Fruit fly (Drosophila melanogaster) whole organism, embryonic: Measurements from ENCODE around the gene CG33331.

Experiments used
- CG10267 ChIP-seq: fragments of 200-800 bp; sonication (Bioruptor generic); optimal IDR thresholded peaks from 2 replicates; lab custom pipeline; 2018; ENCODE audit warnings: missing biosample characterization, mild to moderate bottlenecking, missing genetic modification characterization, moderate library complexity
- CG12155 ChIP-seq: fragments of 200-800 bp; sonication (Bioruptor generic); optimal IDR thresholded peaks from 3 replicates; lab custom pipeline; 2016; ENCODE audit warnings: missing biosample characterization, missing genetic modification characterization
- CG12744 ChIP-seq: fragments of 200-800 bp; sonication (Bioruptor generic); optimal IDR thresholded peaks from 2 replicates; lab custom pipeline; 2016; ENCODE audit warnings: missing biosample characterization, missing genetic modification characterization
- CG12769 ChIP-seq: fragments of 200-800 bp; sonication (Bioruptor generic); optimal IDR thresholded peaks from 2 replicates; lab custom pipeline; 2019; ENCODE audit warnings: missing biosample characterization, mild to moderate bottlenecking, missing genetic modification characterization, moderate library complexity
- CG14050 ChIP-seq: fragments of 200-800 bp; sonication (Bioruptor generic); IDR thresholded peaks from 3 replicates; pipeline ENCODE4 v1.3.6; 2022; ENCODE audit warnings: missing biosample characterization, missing genetic modification characterization
- CG15514 ChIP-seq: fragments of 200-800 bp; sonication (Bioruptor generic); optimal IDR thresholded peaks from 3 replicates; lab custom pipeline; 2017; ENCODE audit warnings: missing biosample characterization, missing genetic modification characterization, mild to moderate bottlenecking, moderate library complexity, missing genetic modification reagents
- CG15601 ChIP-seq: fragments of 200-800 bp; sonication (Bioruptor generic); optimal IDR thresholded peaks from 3 replicates; lab custom pipeline; 2019; ENCODE audit warnings: missing biosample characterization, mild to moderate bottlenecking, missing genetic modification characterization, moderate library complexity
- CG17802 ChIP-seq: fragments of 200-800 bp; sonication (Bioruptor generic); optimal IDR thresholded peaks from 2 replicates; lab custom pipeline; 2018; ENCODE audit warnings: missing biosample characterization, mild to moderate bottlenecking, missing genetic modification characterization, moderate library complexity
- CG1792 ChIP-seq: fragments of 200-800 bp; sonication (Bioruptor generic); optimal IDR thresholded peaks from 2 replicates; lab custom pipeline; 2016; ENCODE audit warnings: missing biosample characterization, missing genetic modification characterization
- CG18011 ChIP-seq: fragments of 200-800 bp; sonication (Bioruptor generic); optimal IDR thresholded peaks from 2 replicates; lab custom pipeline; 2017; ENCODE audit warnings: missing biosample characterization, missing genetic modification characterization, mild to moderate bottlenecking, moderate library complexity, missing genotype
- CG3281 ChIP-seq: fragments of 200-800 bp; sonication (Bioruptor generic); optimal IDR thresholded peaks from 3 replicates; lab custom pipeline; 2017; ENCODE audit warnings: missing biosample characterization, mild to moderate bottlenecking, missing genetic modification characterization
- CG3847 ChIP-seq: fragments of 200-800 bp; sonication (Bioruptor generic); IDR thresholded peaks from 2 replicates; pipeline ENCODE4 v1.3.6; 2022; ENCODE audit warnings: missing biosample characterization, missing genetic modification characterization
- CG42726 ChIP-seq: fragments of 200-800 bp; sonication (Bioruptor generic); IDR thresholded peaks from 2 replicates; pipeline ENCODE4 v1.3.6; 2022; ENCODE audit warnings: missing biosample characterization, missing genetic modification characterization; ENCODE audit not compliant: partially characterized antibody
- CG4360 ChIP-seq: fragments of 200-800 bp; sonication (Bioruptor generic); IDR thresholded peaks from 2 replicates; pipeline ENCODE4 v1.3.6; 2022; ENCODE audit warnings: missing biosample characterization, missing genetic modification characterization
- CG4424 ChIP-seq: fragments of 200-800 bp; sonication (Bioruptor generic); optimal IDR thresholded peaks from 3 replicates; lab custom pipeline; 2016; ENCODE audit warnings: missing biosample characterization, missing genetic modification characterization
- CG4820 ChIP-seq: fragments of 200-800 bp; sonication (Bioruptor generic); optimal IDR thresholded peaks from 3 replicates; lab custom pipeline; 2016; ENCODE audit warnings: missing biosample characterization, missing genetic modification characterization
- CG6765 ChIP-seq: fragments of 200-800 bp; sonication (Bioruptor generic); optimal IDR thresholded peaks from 3 replicates; lab custom pipeline; 2017; ENCODE audit warnings: missing biosample characterization, mild to moderate bottlenecking, missing genetic modification characterization
- CG7839 ChIP-seq: fragments of 200-800 bp; sonication (Bioruptor generic); optimal IDR thresholded peaks from 3 replicates; lab custom pipeline; 2018; ENCODE audit warnings: missing biosample characterization, mild to moderate bottlenecking, missing genetic modification characterization, moderate library complexity
- CG7928 ChIP-seq: fragments of 200-800 bp; sonication (Bioruptor generic); optimal IDR thresholded peaks from 2 replicates; lab custom pipeline; 2017; ENCODE audit warnings: missing biosample characterization, mild to moderate bottlenecking, missing genetic modification characterization
- CG8281 ChIP-seq: fragments of 200-800 bp; sonication (Bioruptor generic); optimal IDR thresholded peaks from 2 replicates; lab custom pipeline; 2018; ENCODE audit warnings: missing biosample characterization, mild to moderate bottlenecking, missing genetic modification characterization, moderate library complexity
- CG8359 ChIP-seq: fragments of 200-800 bp; sonication (Bioruptor generic); optimal IDR thresholded peaks from 2 replicates; lab custom pipeline; 2017; ENCODE audit warnings: missing biosample characterization, mild to moderate bottlenecking, missing genetic modification characterization, borderline replicate concordance
- CkIIα-i1 ChIP-seq: fragments of 200-800 bp; sonication (Bioruptor generic); IDR thresholded peaks from 2 replicates; pipeline ENCODE4 v1.3.6; 2022; ENCODE audit warnings: missing biosample characterization, missing genetic modification characterization
- D ChIP-seq, 2 experiments: fragments of 200-800 bp in 1 of 2; fragments of >200 bp in 1 of 2; sonication (Bioruptor generic) in 1 of 2; optimal IDR thresholded peaks; 2 replicates in 1 of 2; 3 replicates in 1 of 2; lab custom pipeline; 2017; ENCODE audit warnings: mild to moderate bottlenecking in 1 of 2, missing biosample characterization in 1 of 2, missing genetic modification characterization in 1 of 2, missing genetic modification reagents in 1 of 2
- Dip3 ChIP-seq: fragments of 200-800 bp; sonication (Bioruptor generic); optimal IDR thresholded peaks from 3 replicates; lab custom pipeline; 2016; ENCODE audit warnings: missing biosample characterization, missing genetic modification characterization
- Drgx ChIP-seq: fragments of 200-800 bp; sonication (Bioruptor generic); IDR thresholded peaks from 2 replicates; pipeline ENCODE4 v1.3.6; 2022; ENCODE audit warnings: missing biosample characterization, missing genetic modification characterization
- ERR ChIP-seq: fragments of 200-800 bp; sonication (Bioruptor generic); optimal IDR thresholded peaks from 2 replicates; lab custom pipeline; 2016; ENCODE audit warnings: missing biosample characterization, missing genetic modification characterization
- Ets97D ChIP-seq: fragments of 200-800 bp; sonication (Bioruptor generic); optimal IDR thresholded peaks from 3 replicates; lab custom pipeline; 2016; ENCODE audit warnings: missing biosample characterization, missing genetic modification characterization
- Fer2 ChIP-seq: fragments of 200-800 bp; sonication (Bioruptor generic); optimal IDR thresholded peaks from 2 replicates; lab custom pipeline; 2018; ENCODE audit warnings: missing biosample characterization, mild to moderate bottlenecking, missing genetic modification characterization, moderate library complexity
- HmgD ChIP-seq: fragments of 200-800 bp; sonication (Bioruptor generic); optimal IDR thresholded peaks from 3 replicates; lab custom pipeline; 2016; ENCODE audit warnings: missing biosample characterization, missing genetic modification characterization
- Hmr ChIP-seq: fragments of 200-800 bp; sonication (Bioruptor generic); optimal IDR thresholded peaks from 3 replicates; lab custom pipeline; 2017; ENCODE audit warnings: mild to moderate bottlenecking, missing biosample characterization, missing genetic modification reagents, missing genetic modification characterization
- Lpt ChIP-seq: fragments of >200 bp; optimal IDR thresholded peaks from 2 replicates; lab custom pipeline; 2018; ENCODE audit warnings: missing biosample characterization, missing genetic modification characterization
- Nf-YB ChIP-seq: fragments of 200-800 bp; sonication (Bioruptor generic); optimal IDR thresholded peaks from 3 replicates; lab custom pipeline; 2019; ENCODE audit warnings: missing biosample characterization, mild to moderate bottlenecking, missing genetic modification characterization, moderate library complexity
- Pdp1 ChIP-seq, 2 experiments: fragments of 200-800 bp; sonication (Bioruptor generic); optimal IDR thresholded peaks; 3 replicates each; lab custom pipeline; 2016; ENCODE audit warnings: missing biosample characterization in 2 of 2, missing genetic modification characterization in 2 of 2, mild to moderate bottlenecking in 1 of 2, moderate library complexity in 1 of 2
- Ravus ChIP-seq: fragments of 200-800 bp; sonication (Bioruptor generic); IDR thresholded peaks from 2 replicates; pipeline ENCODE4 v1.3.6; 2022; ENCODE audit warnings: missing biosample characterization, missing genetic modification characterization
- YL-1 ChIP-seq: fragments of 200-800 bp; sonication (Bioruptor generic); optimal IDR thresholded peaks from 3 replicates; lab custom pipeline; 2017; ENCODE audit warnings: missing biosample characterization, mild to moderate bottlenecking, missing genetic modification characterization
- ash1 ChIP-seq: fragments of 200-800 bp; sonication (Bioruptor generic); optimal IDR thresholded peaks from 2 replicates; lab custom pipeline; 2018; ENCODE audit warnings: missing biosample characterization, mild to moderate bottlenecking, missing genetic modification characterization
- az2 ChIP-seq: fragments of 200-800 bp; sonication (Bioruptor generic); optimal IDR thresholded peaks from 3 replicates; lab custom pipeline; 2016; ENCODE audit warnings: missing biosample characterization, missing genetic modification characterization
- chm ChIP-seq: fragments of 200-800 bp; sonication (Bioruptor generic); IDR thresholded peaks from 2 replicates; pipeline ENCODE4 v1.3.6; 2022; ENCODE audit warnings: missing biosample characterization, missing genetic modification characterization
- crp ChIP-seq, 2 experiments: fragments of 200-800 bp; sonication (Bioruptor generic); optimal IDR thresholded peaks; 2 replicates in 1 of 2; 3 replicates in 1 of 2; lab custom pipeline; 2017; ENCODE audit warnings: missing biosample characterization in 2 of 2, missing genetic modification characterization in 2 of 2, mild to moderate bottlenecking in 1 of 2, moderate library complexity in 1 of 2
- en ChIP-seq: fragments of 200-800 bp; sonication (Bioruptor generic); optimal IDR thresholded peaks from 2 replicates; lab custom pipeline; 2016; ENCODE audit warnings: missing biosample characterization, missing genetic modification characterization
- hth ChIP-seq: fragments of >200 bp; optimal IDR thresholded peaks from 2 replicates; lab custom pipeline; 2017; ENCODE audit warnings: inconsistent platforms
- kni ChIP-seq: fragments of 200-800 bp; sonication (Bioruptor generic); optimal IDR thresholded peaks from 3 replicates; lab custom pipeline; 2017; ENCODE audit warnings: mild to moderate bottlenecking, missing biosample characterization, missing genetic modification reagents, missing genetic modification characterization
- peb ChIP-seq: fragments of 200-800 bp; sonication (Bioruptor generic); IDR thresholded peaks from 2 replicates; pipeline ENCODE4 v1.3.6; 2022; ENCODE audit warnings: missing biosample characterization, missing genetic modification characterization
- phol ChIP-seq: fragments of 200-800 bp; sonication (Bioruptor generic); optimal IDR thresholded peaks from 3 replicates; lab custom pipeline; 2018; ENCODE audit warnings: missing biosample characterization, mild to moderate bottlenecking, missing genetic modification characterization, moderate library complexity
- pum ChIP-seq: fragments of 200-800 bp; sonication (Bioruptor generic); optimal IDR thresholded peaks from 2 replicates; lab custom pipeline; 2016; ENCODE audit warnings: missing biosample characterization, missing genetic modification characterization
- shn ChIP-seq: fragments of 200-800 bp; sonication (Bioruptor generic); optimal IDR thresholded peaks from 3 replicates; lab custom pipeline; 2016; ENCODE audit warnings: missing biosample characterization, missing genetic modification characterization
- sima ChIP-seq: fragments of 200-800 bp; sonication (Bioruptor generic); optimal IDR thresholded peaks from 2 replicates; lab custom pipeline; 2016; ENCODE audit warnings: missing biosample characterization, missing genetic modification characterization
- tx ChIP-seq: fragments of 200-800 bp; sonication (Bioruptor generic); optimal IDR thresholded peaks from 2 replicates; lab custom pipeline; 2016; ENCODE audit warnings: missing biosample characterization, missing genetic modification characterization
- z ChIP-seq: fragments of 200-800 bp; sonication (Bioruptor generic); IDR thresholded peaks from 3 replicates; pipeline ENCODE4 v1.3.6; 2022; ENCODE audit warnings: missing biosample characterization, missing genetic modification characterization
- zen2 ChIP-seq: fragments of 200-800 bp; sonication (Bioruptor generic); IDR thresholded peaks from 3 replicates; pipeline ENCODE4 v1.3.6; 2022; ENCODE audit warnings: missing biosample characterization, missing genetic modification characterization; ENCODE audit not compliant: partially characterized antibody

CG33331 gene

DNA sequence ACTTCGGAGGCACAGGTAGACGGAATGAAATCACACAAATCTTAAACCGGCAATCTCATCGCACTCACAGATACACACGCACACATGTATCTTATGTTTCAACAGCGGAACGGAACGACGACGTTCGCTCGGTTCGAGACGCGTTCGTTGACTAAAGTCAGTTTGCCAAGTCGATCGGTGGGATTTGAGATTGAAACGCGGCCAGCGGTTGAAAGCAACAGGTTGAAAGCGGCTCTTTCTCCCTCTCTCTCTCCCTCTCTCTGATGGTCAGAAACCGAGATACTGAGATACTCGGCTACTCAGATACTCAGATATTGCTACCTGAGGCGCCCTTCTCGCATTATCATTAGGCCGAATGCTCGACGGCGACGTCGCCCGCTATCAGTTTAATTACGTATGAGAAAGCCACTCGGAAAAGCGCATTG, 32.5 kb upstream of the CG33331 start (continued):
- no peak for TF ChIP-seq en (GFP tag; lab: Kevin White, UChicago)
- TF ChIP-seq CG4820 = no peak
- no peak for TF ChIP-seq sima (GFP tag; lab: Kevin White, UChicago)
- no peak for TF ChIP-seq CG12744 (GFP tag; lab: Kevin White, UChicago)
- TF ChIP-seq Ets97D (GFP tag; lab: Kevin White, UChicago) = no peak
- TF ChIP-seq CkIIα-i1 = no peak
- TF ChIP-seq Dip3 = no peak
- TF ChIP-seq kni (GFP tag; lab: Kevin White, UChicago) = peak; percentile 80
- TF ChIP-seq CG15514 = peak; percentile 68
- TF ChIP-seq HmgD (GFP tag; lab: Kevin White, UChicago) = no peak
- no peak for TF ChIP-seq peb (GFP tag; lab: Robert Waterston, UW)
- TF ChIP-seq Ravus = no peak
- TF ChIP-seq ash1 = no peak
- TF ChIP-seq CG15601 = peak; percentile 100
- TF ChIP-seq pum (GFP tag; lab: Kevin White, UChicago) = no peak
- peak; percentile 68 for TF ChIP-seq z (GFP tag; lab: Robert Waterston, UW)
- TF ChIP-seq CG4424 (GFP tag; lab: Kevin White, UChicago) = no peak
- TF ChIP-seq D (optimal IDR thresholded peaks at IDR 0.05; lab: Kevin White, UChicago) = peak; percentile 54
- no peak for TF ChIP-seq D (GFP tag; optimal IDR thresholded peaks at IDR 0.05; lab: Kevin White, UChicago)
- no peak for TF ChIP-seq shn
- TF ChIP-seq YL-1 (GFP tag; lab: Kevin White, UChicago) = peak; percentile 38
- no peak for TF ChIP-seq CG8281 (tag; lab: Kevin White, UChicago)
- TF ChIP-seq CG6765 = peak; percentile 81
- peak; percentile 78 for TF ChIP-seq Hmr (GFP tag; lab: Kevin White, UChicago)
- no peak; the same call in 1 of the 2 replicates for TF ChIP-seq CG4360 (GFP tag; lab: Robert Waterston, UW)
- peak; percentile 9 for TF ChIP-seq CG18011 (GFP tag; lab: Kevin White, UChicago)
- TF ChIP-seq CG8359 = no peak
- TF ChIP-seq CG3847 (GFP tag; lab: Robert Waterston, UW) = no peak; the same call in 1 of the 2 replicates
- no peak for TF ChIP-seq CG12155 (GFP tag; lab: Kevin White, UChicago)
- TF ChIP-seq Drgx (GFP tag; lab: Robert Waterston, UW) = peak; percentile 57
- no peak for TF ChIP-seq Lpt (GFP tag; lab: Kevin White, UChicago)
- no peak for TF ChIP-seq CG7928 (GFP tag; lab: Kevin White, UChicago)
- TF ChIP-seq CG14050 (GFP tag; lab: Robert Waterston, UW) = no peak
- no peak for TF ChIP-seq CG17802
- TF ChIP-seq CG12769 = peak; percentile 71
- TF ChIP-seq phol (tag; lab: Kevin White, UChicago) = no peak
- TF ChIP-seq zen2 (GFP tag; lab: Robert Waterston, UW) = peak; percentile 29; the same call in 1 of the 3 replicates
- peak; percentile 82 for TF ChIP-seq CG3281 (GFP tag; lab: Kevin White, UChicago)
- peak; percentile 34 for TF ChIP-seq Nf-YB
- TF ChIP-seq tx (GFP tag; lab: Kevin White, UChicago) = no peak
- no peak for TF ChIP-seq crp (GFP tag; optimal IDR thresholded peaks at IDR 0.05; lab: Kevin White, UChicago)
- TF ChIP-seq hth (lab: Kevin White, UChicago) = no peak
- peak; percentile 9 for TF ChIP-seq ERR (GFP tag; lab: Kevin White, UChicago)
- TF ChIP-seq Fer2 (tag; lab: Kevin White, UChicago) = no peak
- peak; percentile 20 for TF ChIP-seq CG7839 (tag; lab: Kevin White, UChicago)
- no peak for TF ChIP-seq az2
- peak; percentile 80; the same call in 1 of the 2 replicates for TF ChIP-seq chm (GFP tag; lab: Robert Waterston, UW)
- peak in 1 of 2 experiments; percentile 35 for TF ChIP-seq Pdp1 (GFP tag; optimal IDR thresholded peaks at IDR 0.05; lab: Kevin White, UChicago)
- TF ChIP-seq CG42726 (GFP tag; lab: Robert Waterston, UW) = no peak
- peak; percentile 31 for TF ChIP-seq CG10267 (tag; lab: Kevin White, UChicago)
- TF ChIP-seq CG1792 (GFP tag; lab: Kevin White, UChicago) = no peak
